Worm (Caenorhabditis elegans) whole organism, L4/young adult: ENCODE results near the gene gtbp-1.

Source experiments
- W03F9.2 ChIP-seq: fragments of 150-350 bp; optimal IDR thresholded peaks from 2 replicates; lab custom pipeline; 2014; ENCODE audit warnings: missing biosample characterization, missing genetic modification characterization
- dao-5 ChIP-seq: sonication (generic microtip); optimal IDR thresholded peaks from 2 replicates; lab custom pipeline; 2016; ENCODE audit warnings: missing genotype, missing genetic modification characterization, moderate library complexity, missing compliant biosample characterization
- him-1 ChIP-seq: sonication (generic microtip); optimal IDR thresholded peaks from 2 replicates; lab custom pipeline; 2016; ENCODE audit warnings: missing genotype, missing genetic modification reagents, missing genetic modification characterization, missing compliant biosample characterization

DNA sequence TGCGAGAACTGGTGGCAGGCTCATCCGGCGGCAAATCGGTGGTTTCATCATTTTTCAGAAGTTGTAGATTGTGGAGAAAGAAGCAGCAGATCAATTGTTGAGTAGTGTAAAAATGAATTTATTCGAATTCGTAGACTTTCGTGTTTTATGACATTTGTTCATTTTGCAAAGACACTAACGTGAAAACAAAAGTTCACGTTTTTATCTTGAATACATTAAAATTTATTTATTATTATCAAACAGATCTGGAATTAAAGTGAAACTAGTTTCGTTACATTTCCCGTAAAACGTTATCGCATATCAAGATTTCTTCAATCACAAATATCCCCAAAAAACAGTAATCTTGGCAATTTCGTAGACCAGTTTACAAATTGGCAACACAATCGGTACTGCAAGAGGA is 18.1 kb upstream of the gtbp-1 start, which contains the start of gene T14G10.8:
- no peak for TF ChIP-seq him-1 (tag; lab: Kevin White, UChicago)
- TF ChIP-seq dao-5: no peak
- no peak for TF ChIP-seq W03F9.2 (tag; lab: Kevin White, UChicago)
